Worm (Caenorhabditis elegans): ENCODE results near the gene htz-1.

DNA sequence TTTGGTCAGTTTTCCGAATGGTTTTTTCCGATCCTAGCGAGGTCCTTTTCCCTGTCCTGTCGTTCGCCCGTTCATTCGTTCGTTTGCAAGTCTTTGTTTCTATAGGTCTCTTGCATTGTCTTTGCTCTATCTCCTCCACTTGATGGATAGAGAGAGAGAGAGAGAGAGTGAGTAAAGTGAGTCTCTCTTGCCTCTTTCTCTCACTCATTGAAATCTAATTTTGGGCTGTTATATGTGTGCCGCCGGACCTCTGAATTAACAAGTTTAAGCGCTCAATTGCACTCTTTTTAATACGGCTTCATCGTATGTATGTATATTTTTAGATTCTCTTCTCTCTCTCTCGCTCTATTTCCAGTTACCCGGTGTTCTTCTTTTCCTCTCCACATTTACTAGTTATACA is 42.1 kb upstream of the htz-1 start:
- TF ChIP-seq hmbx-1 (tag; optimal IDR thresholded peaks at IDR 0.05) (no peak), ama-1 (optimal IDR thresholded peaks at IDR 0.05) (no peak)

Data from whole organism, early embryonic.